Worm (Caenorhabditis elegans): ENCODE results near the gene sec-5.

- no peak for TF ChIP-seq him-1 (tag; optimal IDR thresholded peaks at IDR 0.05)
- no peak for TF ChIP-seq W03F9.2 (tag; optimal IDR thresholded peaks at IDR 0.05)
Measured at ce11 chrII:9171466-9172187, 5.3 kb downstream of the sec-5 start.

Measured in whole organism, L4/young adult.